Worm (Caenorhabditis elegans): ENCODE data around the gene Y47D3A.21.

- TF ChIP-seq tra-4 (tag; optimal IDR thresholded peaks at IDR 0.05) = no peak
- no peak for TF ChIP-seq tbx-37 (GFP tag; conservative IDR thresholded peaks at IDR 0.05)
- no peak for TF ChIP-seq ama-1 (optimal IDR thresholded peaks at IDR 0.05)
- TF ChIP-seq scrt-1 (GFP tag; IDR thresholded peaks at IDR 0.05) = no peak
Observed at ce11 chrIII:11244820-11245219, 33.9 kb downstream of the Y47D3A.21 start, which contains the start of gene rsks-1.

Data from whole organism, early embryonic.